Fruit fly (Drosophila melanogaster): ENCODE data around the gene Gr10b.

The Gr10b gene

DNA sequence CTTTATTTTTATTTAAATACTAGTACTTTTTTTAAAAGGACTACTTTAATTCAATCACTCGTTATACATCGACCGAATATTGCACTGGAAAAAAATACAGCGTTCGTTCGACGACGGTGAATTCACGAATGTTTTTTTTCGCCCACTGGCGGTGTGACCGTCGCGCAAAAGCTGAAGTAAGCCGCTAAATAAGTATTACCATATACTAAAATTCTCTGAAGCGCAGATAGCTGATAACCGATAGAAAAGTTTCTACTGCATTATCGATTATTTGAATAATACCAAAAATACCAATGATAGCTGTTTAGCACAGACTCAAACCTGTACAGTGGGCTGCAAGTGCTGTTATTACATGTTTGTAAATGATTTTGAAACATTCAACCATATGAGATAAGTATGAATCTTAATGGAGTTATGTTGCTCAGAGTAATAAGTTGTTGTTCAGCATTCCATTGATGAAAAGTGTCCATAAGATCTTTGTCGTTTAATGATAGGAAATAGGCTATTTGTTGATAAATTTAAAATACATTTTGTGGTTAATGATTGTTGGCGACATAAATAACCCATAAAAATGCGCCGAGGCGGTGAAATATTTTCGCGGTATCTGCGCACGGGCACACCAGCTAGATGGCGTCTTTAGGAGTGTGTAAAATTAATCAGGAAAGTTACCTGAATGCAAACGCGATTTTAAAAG, 41.3 kb upstream of the Gr10b start, which contains the start of the genes Evi5 and HP5 (continued):
- TF ChIP-seq Vsx1 (GFP tag; optimal IDR thresholded peaks at IDR 0.05) (no peak), Taf1 (GFP tag; IDR thresholded peaks at IDR 0.05) (peak; percentile 54; the same call in 1 of the 2 replicates), dpn (GFP tag; optimal IDR thresholded peaks at IDR 0.05) (peak; percentile 46 to 75), NFAT (GFP tag; IDR thresholded peaks at IDR 0.05) (peak; percentile 37; the same call in 1 of the 2 replicates), CG11695 (GFP tag; IDR thresholded peaks at IDR 0.05) (0 out of 3 replicates have a peak, but pooled peaks have one; percentile 21), HmgD (GFP tag; optimal IDR thresholded peaks at IDR 0.05) (peak; percentile 34), CG1233 (GFP tag; optimal IDR thresholded peaks at IDR 0.05) (peak; percentile 56), zen (tag; optimal IDR thresholded peaks at IDR 0.05) (no peak), Oli (tag; optimal IDR thresholded peaks at IDR 0.05) (peak; percentile 21), CG4424 (GFP tag; optimal IDR thresholded peaks at IDR 0.05) (peak; percentile 38), psq (GFP tag; optimal IDR thresholded peaks at IDR 0.05) (no peak), nom (GFP tag; optimal IDR thresholded peaks at IDR 0.05) (peak; percentile 60), klu (GFP tag; IDR thresholded peaks at IDR 0.05) (peak; percentile 65; the same call in 1 of the 2 replicates), dimm (GFP tag; IDR thresholded peaks at IDR 0.05) (no peak), CG10321 (GFP tag; IDR thresholded peaks at IDR 0.05) (no peak), CG16815 (GFP tag; optimal IDR thresholded peaks at IDR 0.05) (no peak), BtbVII (GFP tag; optimal IDR thresholded peaks at IDR 0.05) (no peak), CG4820 (GFP tag; optimal IDR thresholded peaks at IDR 0.05) (no peak), pan (optimal IDR thresholded peaks at IDR 0.05) (no peak), pan (GFP tag; optimal IDR thresholded peaks at IDR 0.05 in 1 of 2, IDR thresholded peaks at IDR 0.05 in 1 of 2) (peak in 1 of 2 experiments; percentile 16), toy (GFP tag; IDR thresholded peaks at IDR 0.05) (no peak; the same call in 1 of the 2 replicates), lmd (GFP tag; IDR thresholded peaks at IDR 0.05) (peak; percentile 76), Sox100B (GFP tag; optimal IDR thresholded peaks at IDR 0.05) (no peak), CG7786 (GFP tag; optimal IDR thresholded peaks at IDR 0.05) (peak; percentile 27), h (optimal IDR thresholded peaks at IDR 0.05) (no peak), CG7357 (GFP tag; IDR thresholded peaks at IDR 0.05) (peak; percentile 26; the same call in 1 of the 3 replicates), Elba2 (GFP tag; optimal IDR thresholded peaks at IDR 0.05) (no peak), Kr (GFP tag; optimal IDR thresholded peaks at IDR 0.05) (no peak), CG9932 (GFP tag; IDR thresholded peaks at IDR 0.05) (peak; percentile 83), CG8944 (GFP tag; optimal IDR thresholded peaks at IDR 0.05) (peak; percentile 41), hb (GFP tag; IDR thresholded peaks at IDR 0.05; ENCODE audit: partially characterized antibody) (no peak), esg (GFP tag; conservative IDR thresholded peaks at IDR 0.05) (peak; percentile 63), nau (GFP tag; optimal IDR thresholded peaks at IDR 0.05) (no peak), fru (optimal IDR thresholded peaks at IDR 0.05) (no peak), Atf3 (GFP tag; optimal IDR thresholded peaks at IDR 0.05) (no peak), CG3995 (GFP tag; optimal IDR thresholded peaks at IDR 0.05) (peak; percentile 21), CG10366 (GFP tag; IDR thresholded peaks at IDR 0.05) (peak; percentile 62), CG9215 (GFP tag; IDR thresholded peaks at IDR 0.05) (peak; percentile 77), CG31224 (GFP tag; IDR thresholded peaks at IDR 0.05) (0 out of 2 replicates have a peak, but pooled peaks have one; percentile 49), ATbp (GFP tag; optimal IDR thresholded peaks at IDR 0.05) (no peak), CG10462 (GFP tag; optimal IDR thresholded peaks at IDR 0.05) (no peak), CG1603 (tag; optimal IDR thresholded peaks at IDR 0.05) (peak; percentile 60), fd96Cb (tag; optimal IDR thresholded peaks at IDR 0.05) (no peak), CG8290 (GFP tag; optimal IDR thresholded peaks at IDR 0.05) (peak; percentile 23), CG8290 (tag; optimal IDR thresholded peaks at IDR 0.05) (peak in 1 of 2 experiments; percentile 51)
